Worm (Caenorhabditis elegans): ENCODE measurements around the gene T18D3.6.

DNA sequence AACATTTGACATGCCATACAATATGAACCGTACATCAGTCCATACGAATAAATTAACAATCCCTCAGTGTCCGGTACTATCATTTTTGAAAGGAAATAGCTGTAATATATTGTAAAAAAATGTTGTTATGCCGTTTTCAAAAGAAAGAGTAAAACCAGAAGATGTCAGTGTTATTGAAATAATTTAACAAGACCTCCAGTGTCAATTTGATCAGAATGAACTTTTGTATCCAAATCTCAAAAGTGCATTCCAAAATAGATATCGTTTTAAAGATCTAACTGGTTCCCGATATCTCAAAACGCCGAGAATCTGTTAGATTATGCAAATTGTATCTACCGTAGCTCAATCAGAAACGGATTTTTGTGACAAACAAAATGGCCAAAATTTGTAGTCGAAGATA is 11.9 kb downstream of the T18D3.6 start, which contains the start of gene odr-7:
- TF ChIP-seq flt-1 (GFP tag; IDR thresholded peaks at IDR 0.05) (no peak), ztf-29 (GFP tag; IDR thresholded peaks at IDR 0.05) (no peak), tab-1 (GFP tag; IDR thresholded peaks at IDR 0.05) (no peak), ztf-23 (GFP tag; IDR thresholded peaks at IDR 0.05) (no peak), cog-1 (tag; optimal IDR thresholded peaks at IDR 0.05) (no peak), med-1 (GFP tag; optimal IDR thresholded peaks at IDR 0.05; ENCODE audit: insufficient read depth) (no peak), klf-2 (GFP tag; conservative IDR thresholded peaks at IDR 0.05) (no peak), ref-1 (GFP tag; conservative IDR thresholded peaks at IDR 0.05) (no peak), T22C8.4 (GFP tag; IDR thresholded peaks at IDR 0.05) (no peak)

Data from whole organism, midembryonic.